Worm (Caenorhabditis elegans): ENCODE results near the gene grd-13.
"Not testable (repeated sequence)": the region's sequence is repeated elsewhere in the genome, so short reads cannot be mapped to it uniquely, and the experiment has no call there.

grd-13 gene

DNA sequence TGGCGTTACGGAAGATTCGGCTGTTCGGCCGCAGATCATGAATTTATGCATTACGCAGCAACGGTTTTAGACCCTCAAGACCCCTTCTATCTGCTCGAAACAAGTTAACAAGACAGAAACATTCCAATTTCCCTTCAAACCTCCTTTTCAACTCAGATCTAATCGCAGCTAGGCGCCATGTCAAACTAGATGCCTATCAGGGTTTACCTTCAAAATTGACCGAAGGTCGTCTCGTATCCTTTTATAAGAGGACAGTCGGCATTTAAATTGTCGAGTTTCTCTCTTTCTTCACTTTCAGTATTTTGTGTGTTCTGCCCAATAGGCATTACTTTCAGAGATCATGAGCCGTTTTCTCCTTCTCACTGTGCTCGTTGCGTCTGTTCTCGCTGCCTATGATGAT, at the start of gene grd-13:
Gene grd-13, plus strand, starts transcription at position 291 of the 400 bp plus-strand sequence.
- TF ChIP-seq nhr-85 (tag): peak; percentile 87
- TF ChIP-seq nhr-71 (tag; optimal IDR thresholded peaks at IDR 0.05): no peak

DNA sequence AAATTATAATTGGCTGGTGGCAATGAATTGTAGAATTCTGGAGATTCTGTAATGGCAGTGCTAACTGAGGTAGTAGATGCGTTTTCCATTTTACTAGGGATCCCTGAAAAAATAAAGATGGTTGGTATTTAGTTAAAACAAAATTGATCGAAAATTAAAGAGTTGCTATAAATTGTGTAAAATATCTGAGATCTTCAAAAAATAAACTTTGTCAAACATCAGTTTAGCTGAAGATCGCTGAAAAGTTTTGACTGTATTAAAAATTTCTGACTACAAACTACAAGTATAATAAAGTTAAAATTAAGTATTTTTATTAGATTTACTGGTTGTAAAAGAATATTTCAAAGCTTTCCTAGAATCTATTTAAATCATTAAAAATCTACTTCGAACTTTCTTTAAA, 48.1 kb upstream of the grd-13 start, which contains the start of gene B0546.5:
Gene B0546.5, minus strand, starts transcription at position 101 of the 400 bp plus-strand sequence.
- not testable (repeated sequence) for TF ChIP-seq pax-3 (tag; optimal IDR thresholded peaks at IDR 0.05); ceh-88 (GFP tag; IDR thresholded peaks at IDR 0.05); mab-9 (GFP tag; IDR thresholded peaks at IDR 0.05)

DNA sequence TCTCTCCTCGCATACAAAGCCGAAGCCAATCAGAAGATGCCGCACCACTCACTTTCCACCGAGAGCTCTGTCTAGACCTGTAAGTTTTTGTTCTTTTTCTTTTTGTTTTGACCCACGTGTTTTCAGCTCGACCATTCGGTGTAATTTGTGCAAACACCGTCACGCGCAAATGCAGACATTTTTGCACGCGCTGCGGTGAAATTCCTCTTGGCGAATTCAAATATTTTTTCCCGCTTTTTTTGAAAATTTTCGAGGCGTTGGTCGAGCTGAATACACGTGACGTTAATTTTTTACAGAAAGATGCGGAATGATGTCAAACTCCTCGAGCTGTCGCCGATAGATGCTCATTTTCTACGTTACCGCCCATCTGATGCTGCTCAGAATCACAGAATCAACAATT, 44.0 kb upstream of the grd-13 start, which contains the start of gene C04C3.4:
Gene C04C3.4, plus strand, starts transcription at position 301 of the 400 bp plus-strand sequence.
- not testable (repeated sequence) for TF ChIP-seq rnt-1 (tag; optimal IDR thresholded peaks at IDR 0.05); ztf-4 (tag; optimal IDR thresholded peaks at IDR 0.05); pag-3 (tag; optimal IDR thresholded peaks at IDR 0.05; ENCODE audit: borderline replicate concordance, insufficient read depth)

DNA sequence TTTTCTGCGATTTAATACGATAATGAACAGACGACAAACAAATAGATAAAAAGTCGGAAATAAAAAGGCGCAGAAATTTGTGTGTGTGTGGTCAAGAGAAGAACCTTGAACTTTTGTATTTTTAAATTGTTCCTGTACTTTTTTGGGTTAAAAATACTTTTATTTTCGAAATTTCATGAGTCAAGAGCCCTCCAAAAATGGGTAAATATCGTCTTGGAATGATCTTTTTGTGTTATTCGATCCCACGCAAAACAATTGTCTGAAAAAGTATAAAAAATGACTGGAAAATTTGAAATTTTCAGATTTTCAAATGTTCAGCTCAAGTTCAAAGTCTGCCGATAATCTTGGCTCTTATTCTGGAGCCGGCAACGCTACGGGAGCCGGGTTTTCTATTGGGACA, 42.5 kb upstream of the grd-13 start, which contains the start of gene C04C3.14:
Gene C04C3.14, plus strand, starts transcription at position 301 of the 400 bp plus-strand sequence.
- TF ChIP-seq ets-5 (GFP tag; IDR thresholded peaks at IDR 0.05) (no peak), lin-14 (GFP tag; optimal IDR thresholded peaks at IDR 0.05) (no peak), C04F5.9 (tag; optimal IDR thresholded peaks at IDR 0.05) (no peak), ceh-90 (tag; optimal IDR thresholded peaks at IDR 0.05) (no peak), aha-1 (tag; optimal IDR thresholded peaks at IDR 0.05) (no peak), nhr-90 (tag; optimal IDR thresholded peaks at IDR 0.05; ENCODE audit: poor library complexity) (no peak), hpl-2 (GFP tag; optimal IDR thresholded peaks at IDR 0.05) (no peak), ceh-82 (tag; optimal IDR thresholded peaks at IDR 0.05) (no peak), nhr-20 (tag; optimal IDR thresholded peaks at IDR 0.05) (no peak), pag-3 (tag; optimal IDR thresholded peaks at IDR 0.05; ENCODE audit: borderline replicate concordance, insufficient read depth) (no peak), zip-4 (GFP tag; optimal IDR thresholded peaks at IDR 0.05) (no peak), hlh-17 (GFP tag; optimal IDR thresholded peaks at IDR 0.05; ENCODE audit: borderline replicate concordance) (no peak), fkh-4 (tag; optimal IDR thresholded peaks at IDR 0.05; ENCODE audit: borderline replicate concordance) (no peak), fkh-8 (tag; optimal IDR thresholded peaks at IDR 0.05) (no peak), lin-13 (GFP tag; optimal IDR thresholded peaks at IDR 0.05) (no peak), vab-15 (tag; optimal IDR thresholded peaks at IDR 0.05) (no peak), alr-1 (tag; optimal IDR thresholded peaks at IDR 0.05; ENCODE audit: borderline replicate concordance) (no peak), lsy-2 (tag; optimal IDR thresholded peaks at IDR 0.05) (no peak), nhr-85 (tag) (no peak)

DNA sequence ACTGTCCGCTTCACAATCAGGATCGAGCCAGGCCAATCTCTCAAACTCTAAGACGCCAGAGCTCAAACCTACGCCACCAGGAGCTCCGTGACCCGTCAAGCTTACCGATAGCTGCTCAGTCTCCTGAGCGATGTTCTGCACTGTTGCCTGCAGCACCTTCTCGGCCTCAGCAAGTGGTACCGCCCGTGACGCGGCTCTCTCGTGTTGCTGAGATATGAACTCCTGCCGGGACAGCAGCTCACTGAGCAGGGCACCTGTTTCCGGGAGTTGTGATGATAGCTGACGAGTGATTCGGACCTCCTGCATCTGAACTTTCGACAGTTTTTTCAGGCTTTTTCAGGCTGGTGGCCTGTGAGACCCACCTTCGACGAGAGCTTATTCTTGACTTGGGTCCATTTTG, 40.0 kb upstream of the grd-13 start:
- TF ChIP-seq pag-3 (tag; optimal IDR thresholded peaks at IDR 0.05; ENCODE audit: borderline replicate concordance, insufficient read depth) (no peak), lin-35 (GFP tag; optimal IDR thresholded peaks at IDR 0.05) (no peak), C34B4.2 (tag; optimal IDR thresholded peaks at IDR 0.05) (no peak), pax-3 (tag; optimal IDR thresholded peaks at IDR 0.05) (no peak), mab-9 (GFP tag; IDR thresholded peaks at IDR 0.05) (no peak), nhr-85 (tag) (no peak), C04F5.9 (tag; optimal IDR thresholded peaks at IDR 0.05) (no peak), nhr-19 (GFP tag; conservative IDR thresholded peaks at IDR 0.05) (no peak), lin-15B (tag; optimal IDR thresholded peaks at IDR 0.05) (no peak), nhr-76 (tag; optimal IDR thresholded peaks at IDR 0.05) (no peak), ceh-82 (tag; optimal IDR thresholded peaks at IDR 0.05) (no peak), ceh-90 (tag; optimal IDR thresholded peaks at IDR 0.05) (no peak), tlp-1 (tag; optimal IDR thresholded peaks at IDR 0.05) (no peak)

All from whole organism, L1 larva.